Worm (Caenorhabditis elegans) whole organism, L1 larva: ENCODE data around the gene C45G9.2.

Experiments used
- C16A3.4 ChIP-seq: fragments of 150-350 bp; optimal IDR thresholded peaks from 2 replicates; lab custom pipeline; 2014; ENCODE audit warnings: missing biosample characterization, missing genetic modification characterization
- C34B4.2 ChIP-seq: sonication (generic microtip); optimal IDR thresholded peaks from 2 replicates; lab custom pipeline; 2017; ENCODE audit warnings: mild to moderate bottlenecking, missing genetic modification characterization, missing compliant biosample characterization
- Y116A8C.19 ChIP-seq: sonication (generic microtip); optimal IDR thresholded peaks from 2 replicates; lab custom pipeline; 2016; ENCODE audit warnings: missing compliant biosample characterization, missing genetic modification characterization, borderline replicate concordance
- aly-2 ChIP-seq: fragments of 150-350 bp; optimal IDR thresholded peaks from 2 replicates; lab custom pipeline; 2014; ENCODE audit warnings: missing biosample characterization, missing genetic modification characterization
- ama-1 ChIP-seq: fragments of 150-350 bp; optimal IDR thresholded peaks from 2 replicates; lab custom pipeline; 2014
- blmp-1 ChIP-seq: fragments of 150-350 bp; optimal IDR thresholded peaks from 2 replicates; lab custom pipeline; 2014; ENCODE audit warnings: missing biosample characterization, missing genetic modification characterization
- ceh-8 ChIP-seq: fragments of 200-800 bp; sonication (Bioruptor generic); optimal IDR thresholded peaks from 2 replicates; lab custom pipeline; 2018; ENCODE audit warnings: mild to moderate bottlenecking, missing genetic modification characterization, moderate library complexity, missing compliant biosample characterization
- ceh-82 ChIP-seq, 3 experiments: fragments of 150-350 bp in 1 of 3; sonication (generic microtip) in 2 of 3; optimal IDR thresholded peaks; 2 replicates each; lab custom pipeline; 2014 to 2017; ENCODE audit warnings: missing biosample characterization in 3 of 3, missing genetic modification characterization in 3 of 3
- ces-1 ChIP-seq: fragments of 150-350 bp; optimal IDR thresholded peaks from 2 replicates; lab custom pipeline; 2014; ENCODE audit warnings: missing biosample characterization, missing genetic modification reagents, missing genetic modification characterization
- dsc-1 ChIP-seq: sonication (generic microtip); optimal IDR thresholded peaks from 2 replicates; lab custom pipeline; 2016; ENCODE audit warnings: mild to moderate bottlenecking, missing genetic modification characterization, missing compliant biosample characterization
- efl-1 ChIP-seq, 4 experiments: fragments of 150-350 bp; optimal IDR thresholded peaks in 3 of 4; peaks in 1 of 4; 1 replicate in 1 of 4; 2 replicates in 3 of 4; lab custom pipeline; 2014; ENCODE audit warnings: missing biosample characterization in 2 of 4, missing genetic modification characterization in 2 of 4, missing genetic modification reagents in 2 of 4
- egl-13 ChIP-seq: sonication (generic microtip); optimal IDR thresholded peaks from 2 replicates; lab custom pipeline; 2016; ENCODE audit warnings: missing genotype, missing genetic modification reagents, missing genetic modification characterization, missing compliant biosample characterization
- egl-27 ChIP-seq, 2 experiments: fragments of 150-350 bp in 1 of 2; sonication (generic microtip); optimal IDR thresholded peaks; 3 replicates each; lab custom pipeline; 2017 to 2018; ENCODE audit warnings: missing biosample characterization in 2 of 2, missing genetic modification characterization in 2 of 2, missing genetic modification reagents in 2 of 2
- elt-2 ChIP-seq: sonication (generic microtip); optimal IDR thresholded peaks from 2 replicates; lab custom pipeline; 2016; ENCODE audit warnings: missing genetic modification characterization, mild to moderate bottlenecking, inconsistent platforms, missing compliant biosample characterization, missing genetic modification reagents
- elt-3 ChIP-seq, 6 experiments: fragments of 150-350 bp in 1 of 6; sonication (generic microtip); optimal IDR thresholded peaks; 2 replicates each; lab custom pipeline; 2017 to 2018; ENCODE audit warnings: missing biosample characterization in 6 of 6, missing genetic modification characterization in 6 of 6, inconsistent platforms in 1 of 6
- ets-5 ChIP-seq: fragments of 200-800 bp; sonication (Bioruptor generic); IDR thresholded peaks from 2 replicates; pipeline ENCODE4 v1.3.6; 2022; ENCODE audit warnings: missing genetic modification characterization, missing compliant biosample characterization
- fkh-4 ChIP-seq: sonication (generic microtip); optimal IDR thresholded peaks from 2 replicates; lab custom pipeline; 2016; ENCODE audit warnings: missing compliant biosample characterization, missing genetic modification characterization, borderline replicate concordance
- hpl-2 ChIP-seq: fragments of 150-350 bp; optimal IDR thresholded peaks from 2 replicates; lab custom pipeline; 2014; ENCODE audit warnings: missing biosample characterization, missing genetic modification reagents, missing genetic modification characterization
- isw-1 ChIP-seq: fragments of 200-800 bp; sonication (Bioruptor generic); IDR thresholded peaks from 2 replicates; pipeline ENCODE4 v1.3.6; 2022; ENCODE audit warnings: missing genetic modification characterization, missing compliant biosample characterization
- lin-13 ChIP-seq: fragments of 150-350 bp; optimal IDR thresholded peaks from 2 replicates; lab custom pipeline; 2014; ENCODE audit warnings: missing biosample characterization, missing genetic modification reagents, missing genetic modification characterization
- lin-39 ChIP-seq: fragments of 150-350 bp; optimal IDR thresholded peaks from 2 replicates; lab custom pipeline; 2014; ENCODE audit warnings: missing biosample characterization, missing genetic modification reagents, missing genetic modification characterization
- lir-3 ChIP-seq: sonication (generic microtip); optimal IDR thresholded peaks from 2 replicates; lab custom pipeline; 2016; ENCODE audit warnings: mild to moderate bottlenecking, missing genetic modification characterization, moderate library complexity, missing compliant biosample characterization; ENCODE audit not compliant: poor library complexity
- mef-2 ChIP-seq: fragments of 150-350 bp; optimal IDR thresholded peaks from 2 replicates; lab custom pipeline; 2014; ENCODE audit warnings: missing biosample characterization, missing genetic modification characterization
- mep-1 ChIP-seq: fragments of 150-350 bp; optimal IDR thresholded peaks from 2 replicates; lab custom pipeline; 2014; ENCODE audit warnings: missing biosample characterization, missing genetic modification characterization
- nhr-19 ChIP-seq: fragments of 200-800 bp; sonication (Bioruptor generic); conservative IDR thresholded peaks from 2 replicates; pipeline ENCODE4 v1.3.6; 2022; ENCODE audit warnings: missing genetic modification characterization, missing compliant biosample characterization
- nhr-237 ChIP-seq: fragments of 150-350 bp; optimal IDR thresholded peaks from 2 replicates; lab custom pipeline; 2014; ENCODE audit warnings: missing biosample characterization, missing genetic modification characterization
- nhr-28 ChIP-seq: fragments of 150-350 bp; optimal IDR thresholded peaks from 2 replicates; lab custom pipeline; 2014; ENCODE audit warnings: missing biosample characterization, missing genetic modification characterization
- nhr-47 ChIP-seq: sonication (generic microtip); optimal IDR thresholded peaks from 2 replicates; lab custom pipeline; 2016; ENCODE audit warnings: mild to moderate bottlenecking, missing genetic modification characterization, moderate library complexity, missing compliant biosample characterization
- nhr-76 ChIP-seq: sonication (generic microtip); optimal IDR thresholded peaks from 2 replicates; lab custom pipeline; 2017; ENCODE audit warnings: missing biosample characterization, missing genetic modification characterization
- nhr-84 ChIP-seq: sonication (generic microtip); optimal IDR thresholded peaks from 2 replicates; lab custom pipeline; 2017; ENCODE audit warnings: missing biosample characterization, missing genetic modification characterization
- nhr-90 ChIP-seq: sonication (generic microtip); optimal IDR thresholded peaks from 2 replicates; lab custom pipeline; 2016; ENCODE audit warnings: mild to moderate bottlenecking, missing genetic modification characterization, missing compliant biosample characterization; ENCODE audit not compliant: poor library complexity
- pag-3 ChIP-seq: sonication (generic microtip); optimal IDR thresholded peaks from 2 replicates; lab custom pipeline; 2017; ENCODE audit warnings: missing genetic modification characterization, mild to moderate bottlenecking, missing compliant biosample characterization, antibody characterized with exemption, borderline replicate concordance; ENCODE audit not compliant: insufficient read depth
- pqm-1 ChIP-seq: sonication (generic microtip); optimal IDR thresholded peaks from 3 replicates; lab custom pipeline; 2017; ENCODE audit warnings: missing biosample characterization, missing genetic modification characterization
- skn-1 ChIP-seq: fragments of 150-350 bp; optimal IDR thresholded peaks from 2 replicates; lab custom pipeline; 2014; ENCODE audit warnings: missing biosample characterization, missing genetic modification characterization
- snpc-4 ChIP-seq: fragments of 150-350 bp; optimal IDR thresholded peaks from 2 replicates; lab custom pipeline; 2014; ENCODE audit warnings: missing biosample characterization, missing genetic modification characterization
- snu-23 ChIP-seq: sonication (generic microtip); optimal IDR thresholded peaks from 2 replicates; lab custom pipeline; 2016; ENCODE audit warnings: missing genetic modification characterization, missing compliant biosample characterization
- sox-4 ChIP-seq: sonication (generic microtip); optimal IDR thresholded peaks from 2 replicates; lab custom pipeline; 2016; ENCODE audit warnings: missing genetic modification characterization, missing compliant biosample characterization
- swsn-7 ChIP-seq: sonication (generic microtip); optimal IDR thresholded peaks from 2 replicates; lab custom pipeline; 2016; ENCODE audit warnings: missing genetic modification characterization, missing compliant biosample characterization
- tbx-2 ChIP-seq: sonication (generic microtip); optimal IDR thresholded peaks from 2 replicates; lab custom pipeline; 2016; ENCODE audit warnings: missing genetic modification characterization, missing compliant biosample characterization
- tlp-1 ChIP-seq: fragments of 150-350 bp; optimal IDR thresholded peaks from 2 replicates; lab custom pipeline; 2014; ENCODE audit warnings: missing biosample characterization, missing genetic modification characterization
- unc-30 ChIP-seq: sonication (generic microtip); optimal IDR thresholded peaks from 2 replicates; lab custom pipeline; 2017; ENCODE audit warnings: missing biosample characterization, missing genetic modification characterization
- unc-62 ChIP-seq: fragments of 150-350 bp; optimal IDR thresholded peaks from 2 replicates; lab custom pipeline; 2014; ENCODE audit warnings: missing biosample characterization, missing genetic modification reagents, missing genetic modification characterization
- unc-98 ChIP-seq: fragments of 200-800 bp; sonication (Bioruptor generic); IDR thresholded peaks from 2 replicates; pipeline ENCODE4 v1.3.6; 2022; ENCODE audit warnings: missing genetic modification characterization, missing compliant biosample characterization
- ztf-4 ChIP-seq: fragments of 150-350 bp; optimal IDR thresholded peaks from 2 replicates; lab custom pipeline; 2014; ENCODE audit warnings: missing biosample characterization, missing genetic modification characterization

The C45G9.2 gene

DNA sequence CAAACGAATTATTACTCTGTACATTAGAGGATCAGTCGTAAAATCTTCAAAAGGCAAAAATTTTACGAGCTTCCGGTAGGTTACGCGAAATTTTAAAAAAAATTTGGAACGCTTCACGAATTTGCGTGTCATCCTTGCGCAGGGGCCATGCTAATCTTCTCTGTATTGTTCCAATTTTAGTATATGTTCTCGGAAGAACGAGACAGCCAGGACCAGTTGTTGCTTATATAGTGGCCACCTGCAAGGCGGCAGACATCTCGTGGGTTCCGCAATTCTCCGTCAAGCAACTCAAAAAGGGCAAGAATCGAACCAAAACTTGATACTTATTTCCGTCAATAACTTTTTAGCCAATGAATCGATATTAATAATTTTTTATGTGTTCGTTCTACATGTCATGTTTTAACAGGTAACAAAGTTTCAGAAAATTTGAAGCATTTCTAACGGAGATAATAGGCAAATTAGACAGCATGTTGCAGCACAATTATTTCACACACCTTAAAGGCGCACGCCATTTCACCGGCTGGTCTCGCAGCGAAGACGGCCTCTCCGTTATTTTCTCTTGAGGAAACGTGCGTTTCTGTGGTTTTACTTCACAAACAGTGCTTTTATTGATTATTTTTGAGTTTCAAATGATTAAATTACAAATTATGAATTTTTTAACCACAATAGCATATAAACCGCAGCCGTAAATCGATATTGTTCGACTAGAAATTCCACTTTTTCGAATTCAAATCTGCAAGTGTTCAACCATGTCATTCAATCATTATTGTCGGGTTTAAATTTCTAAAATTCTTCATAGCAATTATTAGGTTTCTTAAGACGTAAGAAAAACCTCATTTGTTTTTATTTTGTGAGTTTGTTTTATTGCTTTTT lies 12.1 kb downstream of the C45G9.2 start (continued):
- TF ChIP-seq pag-3 (tag; lab: Kevin White, UChicago) (no peak), nhr-237 (no peak), efl-1 (optimal IDR thresholded peaks at IDR 0.05; lab: Kevin White, UChicago) (peak; percentile 65 to 79), efl-1 (GFP tag; optimal IDR thresholded peaks at IDR 0.05 in 1 of 2; lab: Kevin White, UChicago) (peak; percentile 43 to 97), mep-1 (peak; percentile 67), ama-1 (lab: Kevin White, UChicago) (peak; percentile 77), C34B4.2 (peak; percentile 15), fkh-4 (tag; lab: Kevin White, UChicago) (peak; percentile 43), ceh-82 (tag; optimal IDR thresholded peaks at IDR 0.05; lab: Kevin White, UChicago) (peak; percentile 3 to 90 (median 89)), ces-1 (GFP tag; lab: Kevin White, UChicago) (no peak), nhr-76 (tag; lab: Kevin White, UChicago) (no peak), elt-2 (peak; percentile 77), isw-1 (GFP tag; lab: Robert Waterston, UW) (peak; percentile 65), tlp-1 (no peak), egl-27 (tag; optimal IDR thresholded peaks at IDR 0.05; lab: Kevin White, UChicago) (no peak), nhr-84 (tag; lab: Kevin White, UChicago) (no peak), snpc-4 (tag; lab: Kevin White, UChicago) (peak; percentile 99), aly-2 (peak; percentile 49), ztf-4 (peak; percentile 84), pqm-1 (tag; lab: Kevin White, UChicago) (no peak), sox-4 (tag; lab: Kevin White, UChicago) (peak; percentile 80), hpl-2 (GFP tag; lab: Kevin White, UChicago) (no peak), ets-5 (GFP tag; lab: Robert Waterston, UW) (no peak), Y116A8C.19 (tag; lab: Kevin White, UChicago) (no peak), egl-13 (tag; lab: Kevin White, UChicago) (peak; percentile 88), nhr-47 (tag; lab: Kevin White, UChicago) (peak; percentile 95), skn-1 (peak; percentile 44), snu-23 (peak; percentile 91), nhr-28 (tag; lab: Kevin White, UChicago) (no peak), dsc-1 (tag; lab: Kevin White, UChicago) (peak; percentile 87), nhr-19 (GFP tag; lab: Robert Waterston, UW) (peak; percentile 93), nhr-90 (tag; lab: Kevin White, UChicago) (peak; percentile 92), unc-30 (tag; lab: Kevin White, UChicago) (no peak), mef-2 (tag; lab: Kevin White, UChicago) (no peak), C16A3.4 (tag; lab: Kevin White, UChicago) (peak; percentile 51), unc-98 (no peak), swsn-7 (tag; lab: Kevin White, UChicago) (peak; percentile 91), tbx-2 (peak; percentile 89), ceh-8 (GFP tag; lab: Kevin White, UChicago) (peak; percentile 82), lin-13 (GFP tag; lab: Kevin White, UChicago) (peak; percentile 57), lir-3 (tag; lab: Kevin White, UChicago) (peak; percentile 72)

DNA sequence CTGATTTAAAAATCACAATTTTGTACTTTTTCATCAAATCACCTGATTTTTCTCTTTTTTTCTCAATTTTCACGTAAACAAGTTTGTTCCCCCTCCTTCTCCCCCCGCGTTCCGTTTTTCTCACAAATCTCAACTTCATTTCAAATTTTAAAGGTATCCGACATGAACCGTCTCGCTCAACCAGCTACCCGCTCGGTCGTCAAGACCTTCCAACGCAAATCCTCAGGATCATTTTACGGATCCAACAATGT lies 12.6 kb downstream of the C45G9.2 start, which contains the start of gene cox-6A:
Gene cox-6A, plus strand, starts transcription at position 152 of the 251 bp plus-strand sequence.
- no peak for TF ChIP-seq nhr-19 (GFP tag; lab: Robert Waterston, UW)
- no peak for TF ChIP-seq blmp-1
- TF ChIP-seq lin-39: no peak
- TF ChIP-seq unc-62 (GFP tag; lab: Kevin White, UChicago): no peak
- TF ChIP-seq elt-3 (tag; optimal IDR thresholded peaks at IDR 0.05; lab: Kevin White, UChicago): no peak
- TF ChIP-seq, all 84 proteins: peak for 0
